Fruit fly (Drosophila melanogaster) whole organism, wandering third instar larva: ENCODE results near the gene CG15530.

ENCODE experiments used
- N ChIP-seq: fragments of >200 bp; optimal IDR thresholded peaks from 2 replicates; lab custom pipeline; 2018; ENCODE audit warnings: missing biosample characterization, missing external identifiers, missing genetic modification characterization
- fru ChIP-seq: fragments of 200-800 bp; sonication (Bioruptor generic); optimal IDR thresholded peaks from 3 replicates; lab custom pipeline; 2016; ENCODE audit warnings: missing biosample characterization, mild to moderate bottlenecking, missing genetic modification characterization

- TF ChIP-seq N (GFP tag; lab: Kevin White, UChicago) (no peak), fru (GFP tag; lab: Kevin White, UChicago) (no peak)
Observed at dm6 chr3R:30198793-30199192, 21.1 kb downstream of the CG15530 start.
